Worm (Caenorhabditis elegans) whole organism, L4/young adult: Measurements from ENCODE around the gene pgm-1.

Experiments
- W03F9.2 ChIP-seq: fragments of 150-350 bp; optimal IDR thresholded peaks from 2 replicates; lab custom pipeline; 2014; ENCODE audit warnings: missing biosample characterization, missing genetic modification characterization
- him-1 ChIP-seq: sonication (generic microtip); optimal IDR thresholded peaks from 2 replicates; lab custom pipeline; 2016; ENCODE audit warnings: missing genotype, missing genetic modification reagents, missing genetic modification characterization, missing compliant biosample characterization

DNA sequence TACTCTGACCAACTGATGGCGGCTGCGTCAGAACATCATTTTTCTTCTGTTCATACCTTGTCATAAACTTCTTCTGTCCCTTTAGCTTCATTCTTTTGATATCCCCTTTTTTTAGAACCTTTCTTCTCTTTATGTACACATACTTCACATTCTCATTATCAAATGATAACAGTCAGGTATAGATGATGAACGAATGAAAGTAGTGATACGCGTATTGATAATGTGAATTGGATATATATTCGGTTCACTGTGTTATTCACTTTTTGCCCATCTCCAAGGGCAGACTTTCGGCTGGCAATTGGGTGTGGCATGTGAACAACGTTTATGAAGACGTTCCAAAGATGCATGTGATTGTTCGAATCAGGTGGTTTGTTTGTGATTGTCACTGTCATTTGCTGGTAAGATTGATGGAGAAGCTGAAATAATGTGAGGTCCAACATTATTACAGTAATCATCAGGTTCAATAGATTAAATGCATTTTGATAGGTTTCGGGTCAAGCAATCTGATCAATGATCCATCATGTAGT, 14.8 kb upstream of the pgm-1 start, which contains the start of gene F11G11.15:
- TF ChIP-seq W03F9.2 (tag; lab: Kevin White, UChicago): no peak
- no peak for TF ChIP-seq him-1 (tag; lab: Kevin White, UChicago)
